Worm (Caenorhabditis elegans) whole organism, L1 larva: ENCODE results near the gene ceh-28.

Source experiments
- C04F5.9 ChIP-seq: sonication (generic microtip); optimal IDR thresholded peaks from 2 replicates; lab custom pipeline; 2016; ENCODE audit warnings: missing genetic modification characterization, missing compliant biosample characterization
- C16A3.4 ChIP-seq: fragments of 150-350 bp; optimal IDR thresholded peaks from 2 replicates; lab custom pipeline; 2014; ENCODE audit warnings: missing biosample characterization, missing genetic modification characterization
- Y116A8C.19 ChIP-seq: sonication (generic microtip); optimal IDR thresholded peaks from 2 replicates; lab custom pipeline; 2016; ENCODE audit warnings: missing compliant biosample characterization, missing genetic modification characterization, borderline replicate concordance
- aha-1 ChIP-seq: fragments of 150-350 bp; optimal IDR thresholded peaks from 2 replicates; lab custom pipeline; 2014; ENCODE audit warnings: missing biosample characterization, missing genetic modification characterization
- aly-2 ChIP-seq: fragments of 150-350 bp; optimal IDR thresholded peaks from 2 replicates; lab custom pipeline; 2014; ENCODE audit warnings: missing biosample characterization, missing genetic modification characterization
- ama-1 ChIP-seq: fragments of 150-350 bp; optimal IDR thresholded peaks from 2 replicates; lab custom pipeline; 2014
- blmp-1 ChIP-seq: fragments of 150-350 bp; optimal IDR thresholded peaks from 2 replicates; lab custom pipeline; 2014; ENCODE audit warnings: missing biosample characterization, missing genetic modification characterization
- ceh-8 ChIP-seq: fragments of 200-800 bp; sonication (Bioruptor generic); optimal IDR thresholded peaks from 2 replicates; lab custom pipeline; 2018; ENCODE audit warnings: mild to moderate bottlenecking, missing genetic modification characterization, moderate library complexity, missing compliant biosample characterization
- ceh-90 ChIP-seq: sonication (generic microtip); optimal IDR thresholded peaks from 2 replicates; lab custom pipeline; 2016; ENCODE audit warnings: missing genetic modification characterization, missing compliant biosample characterization
- ces-1 ChIP-seq: fragments of 150-350 bp; optimal IDR thresholded peaks from 2 replicates; lab custom pipeline; 2014; ENCODE audit warnings: missing biosample characterization, missing genetic modification reagents, missing genetic modification characterization
- dsc-1 ChIP-seq: sonication (generic microtip); optimal IDR thresholded peaks from 2 replicates; lab custom pipeline; 2016; ENCODE audit warnings: mild to moderate bottlenecking, missing genetic modification characterization, missing compliant biosample characterization
- efl-1 ChIP-seq, 4 experiments: fragments of 150-350 bp; optimal IDR thresholded peaks in 3 of 4; peaks in 1 of 4; 1 replicate in 1 of 4; 2 replicates in 3 of 4; lab custom pipeline; 2014; ENCODE audit warnings: missing biosample characterization in 2 of 4, missing genetic modification characterization in 2 of 4, missing genetic modification reagents in 2 of 4
- efl-3 ChIP-seq: fragments of 200-800 bp; sonication (Bioruptor generic); optimal IDR thresholded peaks from 2 replicates; lab custom pipeline; 2018; ENCODE audit warnings: mild to moderate bottlenecking, missing genetic modification characterization, missing compliant biosample characterization
- egl-27 ChIP-seq, 2 experiments: fragments of 150-350 bp in 1 of 2; sonication (generic microtip); optimal IDR thresholded peaks; 3 replicates each; lab custom pipeline; 2017 to 2018; ENCODE audit warnings: missing biosample characterization in 2 of 2, missing genetic modification characterization in 2 of 2, missing genetic modification reagents in 2 of 2
- elt-2 ChIP-seq: sonication (generic microtip); optimal IDR thresholded peaks from 2 replicates; lab custom pipeline; 2016; ENCODE audit warnings: missing genetic modification characterization, mild to moderate bottlenecking, inconsistent platforms, missing compliant biosample characterization, missing genetic modification reagents
- ets-5 ChIP-seq: fragments of 200-800 bp; sonication (Bioruptor generic); IDR thresholded peaks from 2 replicates; pipeline ENCODE4 v1.3.6; 2022; ENCODE audit warnings: missing genetic modification characterization, missing compliant biosample characterization
- fkh-8 ChIP-seq: sonication (generic microtip); optimal IDR thresholded peaks from 2 replicates; lab custom pipeline; 2016; ENCODE audit warnings: mild to moderate bottlenecking, missing genetic modification characterization, missing compliant biosample characterization
- fos-1 ChIP-seq: fragments of 150-350 bp; optimal IDR thresholded peaks from 2 replicates; lab custom pipeline; 2014; ENCODE audit warnings: missing biosample characterization, missing genetic modification characterization
- grh-1 ChIP-seq: fragments of 200-800 bp; sonication (Bioruptor generic); IDR thresholded peaks from 2 replicates; pipeline ENCODE4 v1.3.6; 2022; ENCODE audit warnings: missing genetic modification reagents, missing genetic modification characterization, missing compliant biosample characterization
- hpl-2 ChIP-seq: fragments of 150-350 bp; optimal IDR thresholded peaks from 2 replicates; lab custom pipeline; 2014; ENCODE audit warnings: missing biosample characterization, missing genetic modification reagents, missing genetic modification characterization
- isw-1 ChIP-seq: fragments of 200-800 bp; sonication (Bioruptor generic); IDR thresholded peaks from 2 replicates; pipeline ENCODE4 v1.3.6; 2022; ENCODE audit warnings: missing genetic modification characterization, missing compliant biosample characterization
- jun-1 ChIP-seq: fragments of 150-350 bp; optimal IDR thresholded peaks from 2 replicates; lab custom pipeline; 2014; ENCODE audit warnings: missing biosample characterization, missing genetic modification reagents, missing genetic modification characterization
- lin-13 ChIP-seq: fragments of 150-350 bp; optimal IDR thresholded peaks from 2 replicates; lab custom pipeline; 2014; ENCODE audit warnings: missing biosample characterization, missing genetic modification reagents, missing genetic modification characterization
- lin-14 ChIP-seq: fragments of 200-800 bp; sonication (Bioruptor generic); optimal IDR thresholded peaks from 2 replicates; lab custom pipeline; 2018; ENCODE audit warnings: mild to moderate bottlenecking, missing genetic modification characterization, moderate library complexity, missing compliant biosample characterization
- lin-15B ChIP-seq: fragments of 150-350 bp; sonication (generic microtip); optimal IDR thresholded peaks from 3 replicates; lab custom pipeline; 2014; ENCODE audit warnings: missing biosample characterization, missing genetic modification characterization
- lsy-2 ChIP-seq, 2 experiments: fragments of 150-350 bp; optimal IDR thresholded peaks; 2 replicates each; lab custom pipeline; 2014; ENCODE audit warnings: missing biosample characterization in 2 of 2, missing genetic modification characterization in 2 of 2
- mdl-1 ChIP-seq, 2 experiments: fragments of 150-350 bp; optimal IDR thresholded peaks; 2 replicates each; lab custom pipeline; 2014 to 2017; ENCODE audit warnings: missing biosample characterization in 2 of 2, missing genetic modification characterization in 2 of 2, inconsistent platforms in 1 of 2
- mep-1 ChIP-seq: fragments of 150-350 bp; optimal IDR thresholded peaks from 2 replicates; lab custom pipeline; 2014; ENCODE audit warnings: missing biosample characterization, missing genetic modification characterization
- nhr-11 ChIP-seq: fragments of 150-350 bp; optimal IDR thresholded peaks from 2 replicates; lab custom pipeline; 2014; ENCODE audit warnings: missing biosample characterization, missing genetic modification characterization
- nhr-12 ChIP-seq: sonication (generic microtip); optimal IDR thresholded peaks from 2 replicates; lab custom pipeline; 2017; ENCODE audit warnings: missing biosample characterization, missing genetic modification characterization
- nhr-28 ChIP-seq: fragments of 150-350 bp; optimal IDR thresholded peaks from 2 replicates; lab custom pipeline; 2014; ENCODE audit warnings: missing biosample characterization, missing genetic modification characterization
- nhr-47 ChIP-seq: sonication (generic microtip); optimal IDR thresholded peaks from 2 replicates; lab custom pipeline; 2016; ENCODE audit warnings: mild to moderate bottlenecking, missing genetic modification characterization, moderate library complexity, missing compliant biosample characterization
- nhr-71 ChIP-seq: sonication (generic microtip); optimal IDR thresholded peaks from 2 replicates; lab custom pipeline; 2016; ENCODE audit warnings: mild to moderate bottlenecking, missing genetic modification characterization, moderate library complexity, missing compliant biosample characterization
- pqm-1 ChIP-seq: sonication (generic microtip); optimal IDR thresholded peaks from 3 replicates; lab custom pipeline; 2017; ENCODE audit warnings: missing biosample characterization, missing genetic modification characterization
- snpc-4 ChIP-seq: fragments of 150-350 bp; optimal IDR thresholded peaks from 2 replicates; lab custom pipeline; 2014; ENCODE audit warnings: missing biosample characterization, missing genetic modification characterization
- snu-23 ChIP-seq: sonication (generic microtip); optimal IDR thresholded peaks from 2 replicates; lab custom pipeline; 2016; ENCODE audit warnings: missing genetic modification characterization, missing compliant biosample characterization
- sox-4 ChIP-seq: sonication (generic microtip); optimal IDR thresholded peaks from 2 replicates; lab custom pipeline; 2016; ENCODE audit warnings: missing genetic modification characterization, missing compliant biosample characterization
- sup-37 ChIP-seq: fragments of 200-800 bp; sonication (Bioruptor generic); optimal IDR thresholded peaks from 2 replicates; lab custom pipeline; 2018; ENCODE audit warnings: mild to moderate bottlenecking, missing genetic modification characterization, missing compliant biosample characterization
- swsn-7 ChIP-seq: sonication (generic microtip); optimal IDR thresholded peaks from 2 replicates; lab custom pipeline; 2016; ENCODE audit warnings: missing genetic modification characterization, missing compliant biosample characterization
- tbx-2 ChIP-seq: sonication (generic microtip); optimal IDR thresholded peaks from 2 replicates; lab custom pipeline; 2016; ENCODE audit warnings: missing genetic modification characterization, missing compliant biosample characterization
- unc-130 ChIP-seq: fragments of 150-350 bp; optimal IDR thresholded peaks from 2 replicates; lab custom pipeline; 2017; ENCODE audit warnings: missing biosample characterization, missing genetic modification characterization, inconsistent platforms
- unc-30 ChIP-seq: sonication (generic microtip); optimal IDR thresholded peaks from 2 replicates; lab custom pipeline; 2017; ENCODE audit warnings: missing biosample characterization, missing genetic modification characterization
- vab-15 ChIP-seq: sonication (generic microtip); optimal IDR thresholded peaks from 2 replicates; lab custom pipeline; 2017; ENCODE audit warnings: missing genotype, mild to moderate bottlenecking, missing genetic modification characterization, missing compliant biosample characterization
- xbp-1 ChIP-seq: sonication (generic microtip); optimal IDR thresholded peaks from 2 replicates; lab custom pipeline; 2016; ENCODE audit warnings: missing genetic modification characterization, missing compliant biosample characterization
- zag-1 ChIP-seq: fragments of 150-350 bp; optimal IDR thresholded peaks from 2 replicates; lab custom pipeline; 2014; ENCODE audit warnings: missing biosample characterization, missing genetic modification characterization

The ceh-28 gene

ce11 chrX:13074373-13074772, at the start of gene ceh-28:
Gene ceh-28 (plus strand): TSS chrX:13074673.
- no peak for TF ChIP-seq lin-15B (tag; lab: Kevin White, UChicago)
- TF ChIP-seq, all 84 proteins: peak for 0

- TF ChIP-seq ceh-90 (tag; lab: Kevin White, UChicago) (no peak), nhr-47 (tag; lab: Kevin White, UChicago) (peak; percentile 2), fkh-8 (tag; lab: Kevin White, UChicago) (peak; percentile 45), vab-15 (no peak), sox-4 (peak; percentile 14), sup-37 (no peak), zag-1 (tag; lab: Kevin White, UChicago) (no peak), nhr-12 (no peak), lin-14 (GFP tag; lab: Kevin White, UChicago) (no peak), Y116A8C.19 (tag; lab: Kevin White, UChicago) (no peak), nhr-71 (tag; lab: Kevin White, UChicago) (peak; percentile 15), aly-2 (no peak), swsn-7 (tag; lab: Kevin White, UChicago) (no peak), nhr-11 (no peak)
- TF ChIP-seq, all 84 proteins: peak for 4
Observed at ce11 chrX:13032610-13033009, 41.9 kb upstream of the ceh-28 start, which contains the start of gene npr-10. Gene npr-10 (minus strand): TSS chrX:13032710.

- TF ChIP-seq fkh-8 (tag; lab: Kevin White, UChicago) (no peak), mdl-1 (tag; optimal IDR thresholded peaks at IDR 0.05; lab: Kevin White, UChicago) (no peak), unc-130 (tag; lab: Kevin White, UChicago) (no peak), efl-3 (GFP tag; lab: Kevin White, UChicago) (no peak), sox-4 (no peak), swsn-7 (tag; lab: Kevin White, UChicago) (no peak), efl-1 (optimal IDR thresholded peaks at IDR 0.05; lab: Kevin White, UChicago) (no peak), efl-1 (GFP tag; optimal IDR thresholded peaks at IDR 0.05 in 1 of 2; lab: Kevin White, UChicago) (peak in 1 of 2 experiments; percentile 54), grh-1 (GFP tag; lab: Robert Waterston, UW) (no peak), blmp-1 (no peak), lin-14 (GFP tag; lab: Kevin White, UChicago) (peak; percentile 5), nhr-47 (tag; lab: Kevin White, UChicago) (peak; percentile 36), xbp-1 (tag; lab: Kevin White, UChicago) (no peak)
Observed at ce11 chrX:13033850-13034249, 40.6 kb upstream of the ceh-28 start.

- TF ChIP-seq tbx-2 (tag; lab: Kevin White, UChicago) (peak; percentile 53), fos-1 (no peak)
Observed at ce11 chrX:13034333-13034732, 40.1 kb upstream of the ceh-28 start.

- no peak for TF ChIP-seq hpl-2 (GFP tag; lab: Kevin White, UChicago)
- no peak for TF ChIP-seq isw-1 (GFP tag; lab: Robert Waterston, UW)
- TF ChIP-seq nhr-11, result no peak
- no peak for TF ChIP-seq dsc-1 (tag; lab: Kevin White, UChicago)
- TF ChIP-seq lsy-2 (tag; optimal IDR thresholded peaks at IDR 0.05; lab: Kevin White, UChicago), result peak in 1 of 2 experiments; percentile 38
- peak; percentile 19 for TF ChIP-seq C16A3.4 (tag; lab: Kevin White, UChicago)
- no peak for TF ChIP-seq jun-1 (tag; lab: Kevin White, UChicago)
- no peak for TF ChIP-seq aha-1 (tag; lab: Kevin White, UChicago)
- no peak for TF ChIP-seq vab-15
- no peak for TF ChIP-seq pqm-1
- TF ChIP-seq ceh-90 (tag; lab: Kevin White, UChicago), result no peak
- TF ChIP-seq lin-15B (tag; lab: Kevin White, UChicago), result no peak
- no peak for TF ChIP-seq ets-5 (GFP tag; lab: Robert Waterston, UW)
- no peak for TF ChIP-seq egl-27 (tag; optimal IDR thresholded peaks at IDR 0.05; lab: Kevin White, UChicago)
- no peak for TF ChIP-seq nhr-28 (tag; lab: Kevin White, UChicago)
- TF ChIP-seq elt-2 (tag; lab: Kevin White, UChicago), result no peak
- TF ChIP-seq unc-30 (tag; lab: Kevin White, UChicago), result no peak
- TF ChIP-seq unc-130 (tag; lab: Kevin White, UChicago), result no peak
- no peak for TF ChIP-seq mep-1 (tag; lab: Kevin White, UChicago)
- peak; percentile 18 for TF ChIP-seq snu-23
- TF ChIP-seq sup-37, result no peak
- TF ChIP-seq lin-13 (GFP tag; lab: Kevin White, UChicago), result no peak
- no peak for TF ChIP-seq fos-1
- TF ChIP-seq nhr-71 (tag; lab: Kevin White, UChicago), result peak; percentile 19
- TF ChIP-seq tbx-2 (tag; lab: Kevin White, UChicago), result no peak
- no peak for TF ChIP-seq ama-1
- TF ChIP-seq C04F5.9 (tag; lab: Kevin White, UChicago), result no peak
- TF ChIP-seq ceh-8 (GFP tag; lab: Kevin White, UChicago), result no peak
- TF ChIP-seq snpc-4, result no peak
- TF ChIP-seq ces-1, result no peak
Observed at ce11 chrX:13038791-13039190, 35.7 kb upstream of the ceh-28 start.
